Worm (Caenorhabditis elegans): ENCODE results near the gene grd-6.

Gene grd-6

DNA sequence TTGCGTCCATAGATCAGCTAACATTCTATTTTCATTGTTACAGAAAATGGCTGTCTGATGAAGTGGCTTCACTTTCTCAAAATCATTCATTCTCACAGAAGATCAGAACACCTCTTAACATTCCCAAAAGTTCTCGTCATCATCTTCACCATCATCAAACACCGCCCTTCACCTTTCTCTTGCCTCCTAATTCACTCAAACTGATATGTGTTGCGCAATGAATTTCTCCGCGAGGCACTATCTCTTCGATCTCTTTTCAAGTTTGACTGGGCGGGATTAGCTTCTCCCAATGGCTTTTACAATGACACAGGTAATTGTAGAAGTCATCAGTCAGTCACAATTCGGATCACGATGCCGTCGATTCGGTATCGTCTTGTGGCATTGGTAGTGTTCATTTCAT lies at the start of gene grd-6:
TSS of gene grd-6 (plus strand) at position 301 of the 400 bp plus-strand sequence.
- TF ChIP-seq zip-8 (tag; optimal IDR thresholded peaks at IDR 0.05): peak; percentile 44
- TF ChIP-seq unc-120 (tag; optimal IDR thresholded peaks at IDR 0.05; ENCODE audit: poor library complexity, severe bottlenecking): no peak
- no peak for TF ChIP-seq lin-13 (tag; optimal IDR thresholded peaks at IDR 0.05)
- TF ChIP-seq pha-4 (tag; optimal IDR thresholded peaks at IDR 0.05): no peak

DNA sequence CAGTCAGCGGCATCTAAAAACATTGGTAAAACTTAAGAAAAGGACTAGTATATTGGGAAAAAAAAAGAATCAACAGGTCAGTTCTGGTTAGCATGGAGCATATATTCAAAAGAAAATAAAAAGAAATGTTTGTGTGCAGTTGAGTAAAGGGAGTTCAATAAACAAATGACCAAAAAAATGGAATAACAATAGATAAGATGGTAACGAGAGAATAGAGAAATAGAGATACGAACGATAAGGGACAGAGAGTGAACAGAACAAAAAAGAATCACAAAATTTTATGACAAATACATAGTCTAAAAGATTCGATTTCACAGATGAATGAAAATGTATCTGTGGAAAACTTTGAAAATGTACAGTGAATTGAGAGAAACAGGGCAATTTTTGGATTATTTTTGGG lies 48.7 kb upstream of the grd-6 start, which contains the start of gene gad-3:
TSS of gene gad-3 (minus strand) at position 17 of the 400 bp plus-strand sequence.
- no peak for TF ChIP-seq ceh-39 (tag; optimal IDR thresholded peaks at IDR 0.05)
- no peak for TF ChIP-seq cnd-1 (tag; optimal IDR thresholded peaks at IDR 0.05)
- no peak for TF ChIP-seq nhr-28 (tag; optimal IDR thresholded peaks at IDR 0.05)
- no peak for TF ChIP-seq unc-62 (GFP tag; optimal IDR thresholded peaks at IDR 0.05)
- no peak for TF ChIP-seq sem-2 (GFP tag; optimal IDR thresholded peaks at IDR 0.05)
- TF ChIP-seq tbx-8 (GFP tag; optimal IDR thresholded peaks at IDR 0.05): no peak
- TF ChIP-seq unc-120 (tag; optimal IDR thresholded peaks at IDR 0.05; ENCODE audit: poor library complexity, severe bottlenecking): no peak
- no peak for TF ChIP-seq pha-4 (tag; optimal IDR thresholded peaks at IDR 0.05)
- no peak for TF ChIP-seq nhr-2 (tag; optimal IDR thresholded peaks at IDR 0.05)
- no peak for TF ChIP-seq ceh-43 (GFP tag; optimal IDR thresholded peaks at IDR 0.05)
- TF ChIP-seq unc-39 (tag; optimal IDR thresholded peaks at IDR 0.05): no peak
- TF ChIP-seq lin-32 (GFP tag; optimal IDR thresholded peaks at IDR 0.05): no peak
- no peak for TF ChIP-seq ham-2 (GFP tag; optimal IDR thresholded peaks at IDR 0.05)
- no peak for TF ChIP-seq snpc-4 (tag; optimal IDR thresholded peaks at IDR 0.05)

DNA sequence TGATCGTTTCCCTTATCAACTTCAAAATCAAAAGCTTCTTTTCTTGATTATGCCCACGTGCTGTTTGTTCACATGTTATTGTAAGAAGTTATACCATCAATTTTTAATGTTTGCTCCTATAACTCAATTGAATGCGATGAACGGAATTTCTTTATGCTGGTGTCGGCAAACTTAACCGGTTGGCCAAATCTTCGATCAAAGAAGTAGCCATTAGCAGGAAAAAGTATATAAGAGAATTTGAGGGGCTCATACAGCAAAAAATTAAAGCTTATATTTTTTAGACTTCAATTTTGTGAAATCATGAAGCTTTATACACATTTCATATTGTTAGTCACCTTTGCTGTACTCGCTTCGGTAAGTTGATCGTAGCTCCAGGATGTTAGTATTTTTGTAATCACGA lies 47.9 kb upstream of the grd-6 start, which contains the start of gene pqn-16:
TSS of gene pqn-16 (plus strand) at position 301 of the 400 bp plus-strand sequence.
- TF ChIP-seq unc-39 (tag; optimal IDR thresholded peaks at IDR 0.05) (no peak), lin-13 (tag; optimal IDR thresholded peaks at IDR 0.05) (no peak), lin-32 (GFP tag; optimal IDR thresholded peaks at IDR 0.05) (no peak), tbx-8 (GFP tag; optimal IDR thresholded peaks at IDR 0.05) (no peak), nhr-28 (tag; optimal IDR thresholded peaks at IDR 0.05) (no peak), nhr-237 (tag; optimal IDR thresholded peaks at IDR 0.05) (no peak), ceh-43 (GFP tag; optimal IDR thresholded peaks at IDR 0.05) (no peak), mep-1 (tag; optimal IDR thresholded peaks at IDR 0.05) (no peak), hlh-1 (tag; optimal IDR thresholded peaks at IDR 0.05) (no peak), ceh-83 (GFP tag; optimal IDR thresholded peaks at IDR 0.05) (no peak)

DNA sequence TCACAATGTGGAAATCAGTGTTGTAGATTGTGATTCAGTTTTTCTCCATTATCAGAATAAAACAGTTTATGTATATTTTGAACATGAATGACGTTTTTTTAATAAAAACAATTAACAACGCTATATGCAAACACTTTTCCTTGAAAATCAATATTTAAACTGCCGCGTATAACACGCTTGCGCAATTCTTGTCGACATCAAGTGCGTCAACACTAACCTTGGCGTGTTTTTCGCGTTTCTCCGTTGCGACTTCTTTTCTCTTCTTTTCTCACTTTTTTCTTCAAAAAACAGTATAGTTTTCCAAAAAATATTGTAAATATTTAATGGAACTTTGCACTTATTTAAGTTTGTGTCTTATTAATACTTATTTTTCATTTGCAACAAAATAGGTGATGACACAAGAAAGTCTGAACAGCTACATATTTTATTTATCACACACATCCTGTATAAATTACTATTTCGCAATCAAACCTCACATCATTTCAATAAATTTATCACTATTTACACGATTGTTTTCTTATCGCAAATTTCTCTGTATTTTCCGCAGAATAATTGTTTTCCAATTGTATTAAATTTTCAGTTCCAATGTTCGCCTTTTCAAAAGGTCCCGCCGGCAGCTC lies 46.3 kb upstream of the grd-6 start, which contains the start of gene spas-1:
TSS of gene spas-1 (plus strand) at position 572 of the 620 bp plus-strand sequence.
- TF ChIP-seq mab-5 (tag; optimal IDR thresholded peaks at IDR 0.05): no peak
- TF ChIP-seq pha-4 (tag; optimal IDR thresholded peaks at IDR 0.05): peak; percentile 84
- no peak for TF ChIP-seq lsy-2 (tag; optimal IDR thresholded peaks at IDR 0.05)
- no peak for TF ChIP-seq unc-39 (tag; optimal IDR thresholded peaks at IDR 0.05)
- TF ChIP-seq mep-1 (tag; optimal IDR thresholded peaks at IDR 0.05): peak; percentile 93
- TF ChIP-seq elt-3 (tag; optimal IDR thresholded peaks at IDR 0.05): no peak
- no peak for TF ChIP-seq cnd-1 (tag; optimal IDR thresholded peaks at IDR 0.05)
- TF ChIP-seq ceh-43 (GFP tag; optimal IDR thresholded peaks at IDR 0.05): peak; percentile 56
- no peak for TF ChIP-seq snpc-4 (tag; optimal IDR thresholded peaks at IDR 0.05)
- TF ChIP-seq nhr-2 (tag; optimal IDR thresholded peaks at IDR 0.05): peak; percentile 15
- TF ChIP-seq elt-1 (tag; optimal IDR thresholded peaks at IDR 0.05; ENCODE audit: borderline replicate concordance, insufficient read depth): no peak
- no peak for TF ChIP-seq blmp-1 (tag; optimal IDR thresholded peaks at IDR 0.05)
- TF ChIP-seq unc-62 (GFP tag; optimal IDR thresholded peaks at IDR 0.05): peak; percentile 38
- no peak for TF ChIP-seq ham-2 (GFP tag; optimal IDR thresholded peaks at IDR 0.05)
- TF ChIP-seq ceh-39 (tag; optimal IDR thresholded peaks at IDR 0.05): no peak
- no peak for TF ChIP-seq flh-1 (GFP tag; optimal IDR thresholded peaks at IDR 0.05)
- no peak for TF ChIP-seq hlh-1 (tag; optimal IDR thresholded peaks at IDR 0.05)
- TF ChIP-seq lin-13 (tag; optimal IDR thresholded peaks at IDR 0.05): peak; percentile 78
- no peak for TF ChIP-seq nhr-76 (tag; optimal IDR thresholded peaks at IDR 0.05)
- no peak for TF ChIP-seq sem-2 (GFP tag; optimal IDR thresholded peaks at IDR 0.05)
- TF ChIP-seq tbx-8 (GFP tag; optimal IDR thresholded peaks at IDR 0.05): no peak
- peak; percentile 62 for TF ChIP-seq zip-8 (tag; optimal IDR thresholded peaks at IDR 0.05)
- TF ChIP-seq nhr-12 (tag; optimal IDR thresholded peaks at IDR 0.05): no peak
- TF ChIP-seq ces-1 (GFP tag; optimal IDR thresholded peaks at IDR 0.05): no peak
- no peak for TF ChIP-seq unc-120 (tag; optimal IDR thresholded peaks at IDR 0.05; ENCODE audit: poor library complexity, severe bottlenecking)
- TF ChIP-seq ceh-83 (GFP tag; optimal IDR thresholded peaks at IDR 0.05): no peak
- peak; percentile 86 for TF ChIP-seq nhr-237 (tag; optimal IDR thresholded peaks at IDR 0.05)
- TF ChIP-seq M03D4.4 (tag; optimal IDR thresholded peaks at IDR 0.05): peak; percentile 60
- TF ChIP-seq lin-32 (GFP tag; optimal IDR thresholded peaks at IDR 0.05): peak; percentile 42
- TF ChIP-seq nhr-28 (tag; optimal IDR thresholded peaks at IDR 0.05): no peak
- TF ChIP-seq ztf-11 (tag; optimal IDR thresholded peaks at IDR 0.05): no peak
- TF ChIP-seq sptf-1 (tag; optimal IDR thresholded peaks at IDR 0.05): no peak
- TF ChIP-seq mls-2 (tag; optimal IDR thresholded peaks at IDR 0.05): peak; percentile 32
- TF ChIP-seq drap-1 (GFP tag; optimal IDR thresholded peaks at IDR 0.05): peak; percentile 34
- TF ChIP-seq bed-3 (GFP tag; optimal IDR thresholded peaks at IDR 0.05): no peak

Measured in whole organism, mixed stage, embryonic.